Worm (Caenorhabditis elegans) whole organism, L2 larva: ENCODE data around the gene C01G6.3.

ENCODE experiments used
- C34F6.9 ChIP-seq: fragments of 150-350 bp; optimal IDR thresholded peaks from 2 replicates; lab custom pipeline; 2014; ENCODE audit warnings: missing biosample characterization, missing genetic modification characterization
- F13H6.1 ChIP-seq: sonication (generic microtip); optimal IDR thresholded peaks from 2 replicates; lab custom pipeline; 2016; ENCODE audit warnings: missing genetic modification characterization, missing compliant biosample characterization
- R02D3.7 ChIP-seq: fragments of 150-350 bp; optimal IDR thresholded peaks from 2 replicates; lab custom pipeline; 2014; ENCODE audit warnings: missing biosample characterization, missing genetic modification characterization
- ZK546.5 ChIP-seq: sonication (generic microtip); optimal IDR thresholded peaks from 2 replicates; lab custom pipeline; 2017; ENCODE audit warnings: missing biosample characterization, missing genetic modification characterization
- alr-1 ChIP-seq: fragments of 150-350 bp; optimal IDR thresholded peaks from 2 replicates; lab custom pipeline; 2014; ENCODE audit warnings: missing biosample characterization, missing genetic modification characterization
- ama-1 ChIP-seq: fragments of 150-350 bp; optimal IDR thresholded peaks from 2 replicates; lab custom pipeline; 2018; ENCODE audit warnings: inconsistent platforms
- blmp-1 ChIP-seq: sonication (generic microtip); optimal IDR thresholded peaks from 2 replicates; lab custom pipeline; 2017; ENCODE audit warnings: missing genetic modification characterization, mild to moderate bottlenecking, missing compliant biosample characterization, antibody characterized with exemption, moderate library complexity; ENCODE audit not compliant: insufficient read depth
- ceh-16 ChIP-seq: fragments of 150-350 bp; optimal IDR thresholded peaks from 2 replicates; lab custom pipeline; 2014; ENCODE audit warnings: missing biosample characterization, missing genetic modification characterization
- crh-2 ChIP-seq: sonication (generic microtip); optimal IDR thresholded peaks from 2 replicates; lab custom pipeline; 2017; ENCODE audit warnings: missing biosample characterization, missing genetic modification characterization
- egl-27 ChIP-seq: sonication (generic microtip); optimal IDR thresholded peaks from 3 replicates; lab custom pipeline; 2017; ENCODE audit warnings: missing biosample characterization, missing genetic modification reagents, missing genetic modification characterization
- elt-3 ChIP-seq: sonication (generic microtip); optimal IDR thresholded peaks from 2 replicates; lab custom pipeline; 2017; ENCODE audit warnings: missing biosample characterization, missing genetic modification characterization
- fos-1 ChIP-seq: fragments of 150-350 bp; optimal IDR thresholded peaks from 2 replicates; lab custom pipeline; 2014; ENCODE audit warnings: missing biosample characterization, missing genetic modification characterization
- gmeb-1 ChIP-seq: fragments of 150-350 bp; optimal IDR thresholded peaks from 2 replicates; lab custom pipeline; 2014; ENCODE audit warnings: missing biosample characterization, missing genetic modification characterization
- lin-11 ChIP-seq: fragments of 150-350 bp; sonication (generic microtip); optimal IDR thresholded peaks from 2 replicates; lab custom pipeline; 2014; ENCODE audit warnings: missing biosample characterization, missing genetic modification characterization, inconsistent platforms, mixed read lengths
- lin-13 ChIP-seq: fragments of 150-350 bp; optimal IDR thresholded peaks from 2 replicates; lab custom pipeline; 2014; ENCODE audit warnings: missing biosample characterization, missing genetic modification reagents, missing genetic modification characterization
- lin-39 ChIP-seq: fragments of 150-350 bp; optimal IDR thresholded peaks from 2 replicates; lab custom pipeline; 2014; ENCODE audit warnings: missing biosample characterization, missing genetic modification reagents, missing genetic modification characterization
- lsy-2 ChIP-seq, 2 experiments: fragments of 150-350 bp in 1 of 2; sonication (generic microtip) in 1 of 2; optimal IDR thresholded peaks; 2 replicates each; lab custom pipeline; 2014 to 2017; ENCODE audit warnings: missing biosample characterization in 2 of 2, missing genetic modification characterization in 2 of 2
- mab-5 ChIP-seq: fragments of 150-350 bp; optimal IDR thresholded peaks from 2 replicates; lab custom pipeline; 2014; ENCODE audit warnings: missing biosample characterization, missing genetic modification characterization
- mdl-1 ChIP-seq, 2 experiments: fragments of 150-350 bp in 1 of 2; sonication (generic microtip) in 1 of 2; optimal IDR thresholded peaks; 2 replicates each; lab custom pipeline; 2017; ENCODE audit warnings: missing biosample characterization in 2 of 2, missing genetic modification characterization in 2 of 2
- nhr-10 ChIP-seq: sonication (generic microtip); optimal IDR thresholded peaks from 2 replicates; lab custom pipeline; 2017; ENCODE audit warnings: missing biosample characterization, missing genetic modification characterization
- nhr-11 ChIP-seq: fragments of 150-350 bp; optimal IDR thresholded peaks from 2 replicates; lab custom pipeline; 2014; ENCODE audit warnings: missing biosample characterization, missing genetic modification characterization
- nhr-129 ChIP-seq: fragments of 150-350 bp; optimal IDR thresholded peaks from 2 replicates; lab custom pipeline; 2014; ENCODE audit warnings: missing biosample characterization, missing genetic modification characterization
- nhr-21 ChIP-seq: fragments of 150-350 bp; optimal IDR thresholded peaks from 2 replicates; lab custom pipeline; 2014; ENCODE audit warnings: missing biosample characterization, missing genetic modification characterization
- nhr-237 ChIP-seq: fragments of 150-350 bp; optimal IDR thresholded peaks from 2 replicates; lab custom pipeline; 2014; ENCODE audit warnings: missing biosample characterization, missing genetic modification characterization
- nhr-25 ChIP-seq: fragments of 150-350 bp; sonication (generic microtip); optimal IDR thresholded peaks from 3 replicates; lab custom pipeline; 2014; ENCODE audit warnings: missing biosample characterization, missing genetic modification characterization
- nhr-77 ChIP-seq: fragments of 150-350 bp; optimal IDR thresholded peaks from 2 replicates; lab custom pipeline; 2014; ENCODE audit warnings: missing biosample characterization, missing genetic modification characterization
- sem-4 ChIP-seq: fragments of 150-350 bp; optimal IDR thresholded peaks from 2 replicates; lab custom pipeline; 2014; ENCODE audit warnings: missing biosample characterization, missing genetic modification reagents, missing genetic modification characterization
- sma-3 ChIP-seq: sonication (generic microtip); optimal IDR thresholded peaks from 2 replicates; lab custom pipeline; 2016; ENCODE audit warnings: missing genetic modification reagents, missing genetic modification characterization, missing compliant biosample characterization
- sma-9 ChIP-seq, 2 experiments: fragments of 150-350 bp in 1 of 2; sonication (generic microtip) in 1 of 2; optimal IDR thresholded peaks; 2 replicates each; lab custom pipeline; 2014 to 2016; ENCODE audit warnings: missing genetic modification characterization in 2 of 2, mild to moderate bottlenecking in 1 of 2, missing biosample characterization in 1 of 2, missing compliant biosample characterization in 1 of 2, missing genetic modification reagents in 1 of 2, moderate library complexity in 1 of 2
- snpc-4 ChIP-seq: fragments of 150-350 bp; optimal IDR thresholded peaks from 2 replicates; lab custom pipeline; 2014; ENCODE audit warnings: missing biosample characterization, missing genetic modification characterization
- unc-39 ChIP-seq: fragments of 150-350 bp; optimal IDR thresholded peaks from 2 replicates; lab custom pipeline; 2014; ENCODE audit warnings: missing biosample characterization, missing genetic modification characterization
- unc-55 ChIP-seq: fragments of 150-350 bp; sonication (generic microtip); optimal IDR thresholded peaks from 3 replicates; lab custom pipeline; 2014; ENCODE audit warnings: missing biosample characterization, missing genetic modification reagents, missing genetic modification characterization
- unc-62 ChIP-seq: fragments of 150-350 bp; optimal IDR thresholded peaks from 2 replicates; lab custom pipeline; 2014; ENCODE audit warnings: missing biosample characterization, missing genetic modification reagents, missing genetic modification characterization
- ztf-1 ChIP-seq: fragments of 200-800 bp; sonication (Bioruptor generic); conservative IDR thresholded peaks from 2 replicates; pipeline ENCODE4 v1.3.6; 2022; ENCODE audit warnings: missing genetic modification characterization, missing compliant biosample characterization
- ztf-11 ChIP-seq: sonication (generic microtip); optimal IDR thresholded peaks from 2 replicates; lab custom pipeline; 2017; ENCODE audit warnings: missing biosample characterization, missing genetic modification characterization

C01G6.3 gene

ce11 chrII:9241610-9242009 lies 28.1 kb upstream of the C01G6.3 start:
- no peak for TF ChIP-seq sma-3
- TF ChIP-seq egl-27 (tag; lab: Kevin White, UChicago) = no peak
- no peak for TF ChIP-seq unc-62 (GFP tag; lab: Kevin White, UChicago)
- TF ChIP-seq sem-4 (tag; lab: Kevin White, UChicago) = no peak
- TF ChIP-seq lin-11 (tag; lab: Kevin White, UChicago) = no peak
- TF ChIP-seq nhr-21 (tag; lab: Kevin White, UChicago) = peak; percentile 22

ce11 chrII:9242804-9243203 lies 26.9 kb upstream of the C01G6.3 start:
- TF ChIP-seq alr-1 = no peak
- no peak for TF ChIP-seq nhr-77 (tag; lab: Kevin White, UChicago)
- no peak for TF ChIP-seq ceh-16
- peak; percentile 91 for TF ChIP-seq R02D3.7 (tag; lab: Kevin White, UChicago)
- peak; percentile 65 for TF ChIP-seq crh-2 (tag; lab: Kevin White, UChicago)
- TF ChIP-seq unc-39 (tag; lab: Kevin White, UChicago) = no peak
- peak; percentile 32 for TF ChIP-seq mab-5 (tag; lab: Kevin White, UChicago)
- peak; percentile 9 for TF ChIP-seq ama-1 (lab: Kevin White, UChicago)
- TF ChIP-seq nhr-129 (tag; lab: Kevin White, UChicago) = peak; percentile 59
- no peak for TF ChIP-seq ZK546.5 (tag; lab: Kevin White, UChicago)
- no peak for TF ChIP-seq sma-3
- no peak for TF ChIP-seq sma-9 (GFP tag; optimal IDR thresholded peaks at IDR 0.05; lab: Kevin White, UChicago)
- no peak for TF ChIP-seq sma-9 (tag; optimal IDR thresholded peaks at IDR 0.05; lab: Kevin White, UChicago)
- TF ChIP-seq lin-11 (tag; lab: Kevin White, UChicago) = no peak
- peak in 1 of 2 experiments; percentile 78 for TF ChIP-seq lsy-2 (tag; optimal IDR thresholded peaks at IDR 0.05; lab: Kevin White, UChicago)
- peak; percentile 5 for TF ChIP-seq snpc-4 (tag; lab: Kevin White, UChicago)
- TF ChIP-seq lin-13 (GFP tag; lab: Kevin White, UChicago) = peak; percentile 35
- no peak for TF ChIP-seq ztf-11
- peak; percentile 46 for TF ChIP-seq nhr-25 (tag; lab: Kevin White, UChicago)
- TF ChIP-seq blmp-1 = no peak
- TF ChIP-seq nhr-10 (tag; lab: Kevin White, UChicago) = no peak
- no peak for TF ChIP-seq nhr-237
- TF ChIP-seq fos-1 (tag; lab: Kevin White, UChicago) = peak; percentile 5
- peak; percentile 63 for TF ChIP-seq C34F6.9 (tag; lab: Kevin White, UChicago)
- no peak for TF ChIP-seq nhr-11
- no peak for TF ChIP-seq lin-39 (tag; lab: Kevin White, UChicago)
- no peak for TF ChIP-seq F13H6.1 (tag; lab: Kevin White, UChicago)
- peak; percentile 84 for TF ChIP-seq gmeb-1 (tag; lab: Kevin White, UChicago)
- peak; percentile 30 for TF ChIP-seq sem-4 (tag; lab: Kevin White, UChicago)
- peak; percentile 31 for TF ChIP-seq nhr-21 (tag; lab: Kevin White, UChicago)
- TF ChIP-seq, all 48 proteins: peak for 14

DNA sequence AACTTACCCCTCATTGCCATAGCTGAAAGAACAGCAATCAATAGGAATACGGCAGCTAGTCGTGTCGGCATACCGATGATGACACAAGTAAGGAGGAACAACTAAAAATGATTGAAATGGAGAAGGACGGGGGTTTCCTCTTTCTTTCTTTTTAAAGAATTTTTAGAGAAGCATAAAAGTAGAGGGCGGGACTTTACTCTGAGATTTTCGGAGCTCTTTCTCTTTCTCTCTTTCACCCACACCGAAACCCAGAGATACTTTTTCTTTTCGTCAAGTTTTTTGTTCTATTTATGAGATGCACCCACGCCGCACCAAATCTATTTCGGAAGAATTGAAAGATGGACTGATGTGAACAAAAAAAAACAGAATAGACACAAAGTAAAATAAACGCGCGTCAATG lies 23.0 kb upstream of the C01G6.3 start, which contains the start of gene T26C5.5:
TSS of gene T26C5.5 (minus strand) at position 101 of the 400 bp plus-strand sequence.
- TF ChIP-seq mab-5 (tag; lab: Kevin White, UChicago) = no peak
- TF ChIP-seq fos-1 (tag; lab: Kevin White, UChicago) = no peak

- no peak for TF ChIP-seq ceh-16
- no peak for TF ChIP-seq ztf-1 (GFP tag; lab: Robert Waterston, UW)
- TF ChIP-seq unc-39 (tag; lab: Kevin White, UChicago) = no peak
- TF ChIP-seq mdl-1 (tag; optimal IDR thresholded peaks at IDR 0.05; lab: Kevin White, UChicago) = no peak
- no peak for TF ChIP-seq lsy-2 (tag; optimal IDR thresholded peaks at IDR 0.05; lab: Kevin White, UChicago)
- TF ChIP-seq nhr-77 (tag; lab: Kevin White, UChicago) = no peak
- no peak for TF ChIP-seq sem-4 (tag; lab: Kevin White, UChicago)
- TF ChIP-seq sma-3 = no peak
- TF ChIP-seq unc-55 (GFP tag; lab: Kevin White, UChicago) = no peak
- no peak for TF ChIP-seq elt-3
- TF ChIP-seq F13H6.1 (tag; lab: Kevin White, UChicago) = no peak
- no peak for TF ChIP-seq nhr-11
- no peak for TF ChIP-seq nhr-129 (tag; lab: Kevin White, UChicago)
These were observed 19.3 kb upstream of the C01G6.3 start, which contains the start of gene T26C5.4 for ce11 chrII:9250422-9250821. Gene T26C5.4 (minus strand): TSS chrII:9250522.
